Fruit fly (Drosophila melanogaster) whole organism, embryonic: ENCODE results near the gene CG31231.

Experiments used
- CG12659 ChIP-seq: fragments of 200-800 bp; sonication (Bioruptor generic); optimal IDR thresholded peaks from 3 replicates; lab custom pipeline; 2017; ENCODE audit warnings: mild to moderate bottlenecking, missing biosample characterization, missing genetic modification reagents, missing genetic modification characterization
- CG6765 ChIP-seq: fragments of 200-800 bp; sonication (Bioruptor generic); optimal IDR thresholded peaks from 3 replicates; lab custom pipeline; 2017; ENCODE audit warnings: missing biosample characterization, mild to moderate bottlenecking, missing genetic modification characterization

DNA sequence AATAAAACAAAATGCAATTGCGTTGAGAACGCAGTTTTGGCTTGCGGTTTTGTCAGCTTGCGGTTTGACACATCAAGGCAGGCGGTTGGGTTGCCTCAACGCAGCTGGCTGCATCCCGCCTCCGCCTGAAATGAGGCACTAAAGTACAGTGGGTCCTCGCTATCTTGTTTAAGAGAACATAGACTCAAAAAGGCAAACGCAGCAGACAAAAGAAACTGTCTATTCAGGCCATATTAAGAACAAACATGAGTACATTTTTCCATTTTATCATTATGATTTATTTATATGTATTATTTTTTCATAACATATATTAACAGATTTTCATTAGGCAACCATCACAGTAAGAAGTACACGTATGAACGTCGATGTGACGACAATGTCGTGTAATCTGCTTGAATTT lies 25.5 kb upstream of the CG31231 start:
- TF ChIP-seq CG12659 (GFP tag; lab: Kevin White, UChicago) (no peak), CG6765 (GFP tag; lab: Kevin White, UChicago) (no peak)
